Worm (Caenorhabditis elegans): Measurements from ENCODE around the gene F19F10.14.

- TF ChIP-seq lsy-12 (tag; optimal IDR thresholded peaks at IDR 0.05) (no peak), lin-15B (tag; optimal IDR thresholded peaks at IDR 0.05) (no peak), fos-1 (tag; optimal IDR thresholded peaks at IDR 0.05) (no peak), fkh-10 (GFP tag; optimal IDR thresholded peaks at IDR 0.05) (no peak), nhr-11 (tag; optimal IDR thresholded peaks at IDR 0.05) (no peak), nhr-28 (tag; optimal IDR thresholded peaks at IDR 0.05) (no peak), nhr-25 (tag; optimal IDR thresholded peaks at IDR 0.05) (no peak), elt-3 (tag; optimal IDR thresholded peaks at IDR 0.05) (no peak), elt-1 (tag; optimal IDR thresholded peaks at IDR 0.05) (no peak), ztf-11 (tag; optimal IDR thresholded peaks at IDR 0.05) (no peak), ztf-4 (tag; optimal IDR thresholded peaks at IDR 0.05) (no peak), aly-2 (tag; optimal IDR thresholded peaks at IDR 0.05) (no peak), unc-62 (GFP tag; optimal IDR thresholded peaks at IDR 0.05) (no peak)
These were observed 7.9 kb downstream of the F19F10.14 start, which contains the start of gene F19F10.1 for ce11 chrV:7562947-7563346.
